Worm (Caenorhabditis elegans): Measurements from ENCODE around the gene Y62H9A.9.

DNA sequence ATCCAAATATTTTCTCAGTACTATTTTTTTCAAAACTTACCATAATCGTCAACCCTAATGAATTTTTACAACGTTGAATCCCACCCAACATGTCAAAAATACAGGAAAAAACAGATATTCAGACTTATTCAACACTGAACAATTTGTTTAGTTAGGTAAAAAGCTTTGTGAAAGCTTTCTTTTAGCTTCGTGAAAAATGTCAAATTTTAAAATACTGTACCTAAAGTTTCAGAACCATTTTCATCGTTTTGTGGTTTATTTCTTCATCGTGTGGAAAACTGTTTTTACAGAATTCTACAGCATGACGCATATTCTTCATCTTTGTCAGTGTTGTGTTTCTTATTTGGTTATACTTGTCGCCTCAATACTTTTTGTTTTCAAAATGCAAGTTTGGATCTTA is 47.4 kb downstream of the Y62H9A.9 start, which contains the start of gene F54F7.14:
- no peak for TF ChIP-seq drap-1 (GFP tag; optimal IDR thresholded peaks at IDR 0.05)
- TF ChIP-seq lsy-2 (tag; optimal IDR thresholded peaks at IDR 0.05): no peak
- TF ChIP-seq flh-1 (GFP tag; optimal IDR thresholded peaks at IDR 0.05): no peak
- no peak for TF ChIP-seq nhr-237 (tag; optimal IDR thresholded peaks at IDR 0.05)
- TF ChIP-seq cnd-1 (tag; optimal IDR thresholded peaks at IDR 0.05): no peak
- TF ChIP-seq nhr-28 (tag; optimal IDR thresholded peaks at IDR 0.05): no peak
- TF ChIP-seq nhr-2 (tag; optimal IDR thresholded peaks at IDR 0.05): no peak
- TF ChIP-seq unc-62 (GFP tag; optimal IDR thresholded peaks at IDR 0.05): no peak
- no peak for TF ChIP-seq ztf-11 (tag; optimal IDR thresholded peaks at IDR 0.05)
- no peak for TF ChIP-seq nhr-12 (tag; optimal IDR thresholded peaks at IDR 0.05)

All from whole organism, mixed stage, embryonic.